Worm (Caenorhabditis elegans): ENCODE measurements around the gene T05D4.2.
A peak's percentile ranks its signal among the peaks of the same experiment; 100 is the strongest.

The T05D4.2 gene

DNA sequence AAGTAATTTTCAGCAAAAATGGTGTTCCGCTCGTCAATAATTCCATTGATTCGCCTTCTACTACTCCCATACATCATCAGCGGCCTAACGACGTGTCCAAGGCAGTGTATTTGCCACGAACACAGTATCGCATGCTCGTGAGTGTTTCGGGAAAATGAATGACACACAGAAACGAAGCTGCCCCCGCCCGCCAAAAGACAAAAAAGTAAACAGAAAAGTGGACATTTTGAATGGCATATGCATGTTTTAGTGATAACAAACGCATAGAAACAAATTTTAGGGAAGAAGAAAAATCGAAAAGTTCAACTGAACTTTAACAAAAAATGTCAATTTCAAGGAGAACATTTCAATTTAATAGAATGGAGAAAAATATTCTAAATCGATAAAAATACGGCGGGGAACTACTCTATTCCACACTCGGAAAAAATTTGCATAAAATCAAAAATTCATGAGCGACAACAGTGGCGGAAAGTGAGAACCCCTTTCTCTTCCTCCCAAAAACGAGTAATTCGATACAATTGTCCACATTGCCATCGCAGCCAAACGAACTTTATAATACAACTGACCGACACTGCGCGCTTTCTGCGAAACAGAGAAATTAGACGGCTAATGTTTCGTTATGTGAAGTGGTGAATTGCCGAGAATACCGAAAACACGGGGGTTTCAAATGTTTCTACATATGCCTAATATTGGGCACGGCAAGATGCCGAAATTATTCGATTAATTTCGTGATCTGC lies 34.2 kb downstream of the T05D4.2 start:
- TF ChIP-seq ref-1 (GFP tag; conservative IDR thresholded peaks at IDR 0.05) (no peak), klf-2 (GFP tag; conservative IDR thresholded peaks at IDR 0.05) (no peak), cog-1 (tag; optimal IDR thresholded peaks at IDR 0.05) (no peak), flt-1 (GFP tag; IDR thresholded peaks at IDR 0.05) (no peak), ztf-23 (GFP tag; IDR thresholded peaks at IDR 0.05) (no peak), T22C8.4 (GFP tag; IDR thresholded peaks at IDR 0.05) (no peak), ztf-29 (GFP tag; IDR thresholded peaks at IDR 0.05) (no peak)

DNA sequence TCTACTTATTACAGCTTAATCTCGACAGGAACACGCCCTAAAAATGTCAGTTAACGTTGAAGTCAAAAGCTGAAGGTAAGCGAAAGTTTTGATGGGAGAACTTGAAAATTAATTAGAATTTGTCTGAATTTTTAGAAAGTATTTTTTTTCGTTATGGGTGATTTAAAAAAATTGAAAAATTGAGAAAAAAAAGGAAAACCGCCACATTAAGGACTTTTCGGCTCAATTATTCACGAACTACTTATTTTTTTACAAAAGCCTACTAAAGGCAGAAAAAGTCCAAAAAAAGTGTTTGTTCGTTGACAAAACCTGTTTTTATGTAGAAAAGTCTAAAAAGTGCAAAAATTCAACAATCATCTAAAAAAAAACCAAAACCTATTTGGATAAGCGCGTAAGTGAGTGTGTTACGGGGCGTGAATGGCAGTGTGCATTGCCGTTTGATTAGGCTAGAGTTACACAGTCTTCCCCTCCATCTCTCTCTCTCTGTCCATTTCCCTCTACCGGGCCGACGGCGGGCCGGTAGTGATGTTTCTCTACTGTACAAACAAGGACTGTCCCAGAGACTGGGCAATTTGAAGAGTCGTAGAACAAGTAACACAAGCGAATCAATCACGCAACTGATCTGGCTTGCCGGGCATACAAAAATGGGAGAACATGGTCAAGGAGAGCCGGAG lies 35.3 kb downstream of the T05D4.2 start, which contains the start of gene lron-13:
TSS of gene lron-13 (plus strand) at position 15 of the 674 bp plus-strand sequence.
- TF ChIP-seq med-1 (GFP tag; optimal IDR thresholded peaks at IDR 0.05; ENCODE audit: insufficient read depth) (no peak), T22C8.4 (GFP tag; IDR thresholded peaks at IDR 0.05) (no peak), flt-1 (GFP tag; IDR thresholded peaks at IDR 0.05) (no peak), tab-1 (GFP tag; IDR thresholded peaks at IDR 0.05) (no peak), ztf-29 (GFP tag; IDR thresholded peaks at IDR 0.05) (no peak), cog-1 (tag; optimal IDR thresholded peaks at IDR 0.05) (no peak), klf-2 (GFP tag; conservative IDR thresholded peaks at IDR 0.05) (no peak), ref-1 (GFP tag; conservative IDR thresholded peaks at IDR 0.05) (no peak), ztf-23 (GFP tag; IDR thresholded peaks at IDR 0.05) (no peak)

DNA sequence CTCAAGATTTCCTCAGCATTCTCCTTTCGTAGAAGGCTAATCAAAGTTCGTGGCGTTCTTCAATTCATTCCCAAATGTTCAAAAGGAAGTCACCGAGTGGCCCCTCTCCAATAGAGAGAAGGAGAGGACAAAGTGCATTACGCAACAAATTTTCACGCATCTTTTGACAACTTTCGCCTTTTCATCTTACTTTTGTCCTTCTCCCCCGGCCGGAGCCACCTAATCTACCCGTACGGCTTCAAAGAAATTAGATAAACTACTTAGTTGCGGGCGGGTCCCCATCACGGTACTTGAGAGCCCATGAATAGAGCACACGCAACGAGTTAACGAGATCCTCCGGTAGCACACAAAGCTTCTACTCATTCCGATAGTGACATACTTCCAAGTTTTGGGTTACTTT lies 36.2 kb downstream of the T05D4.2 start:
- TF ChIP-seq med-1 (GFP tag; optimal IDR thresholded peaks at IDR 0.05; ENCODE audit: insufficient read depth) (no peak), ref-1 (GFP tag; conservative IDR thresholded peaks at IDR 0.05) (no peak), cog-1 (tag; optimal IDR thresholded peaks at IDR 0.05) (no peak), ztf-23 (GFP tag; IDR thresholded peaks at IDR 0.05) (no peak), tab-1 (GFP tag; IDR thresholded peaks at IDR 0.05) (no peak), T22C8.4 (GFP tag; IDR thresholded peaks at IDR 0.05) (no peak), klf-2 (GFP tag; conservative IDR thresholded peaks at IDR 0.05) (no peak), flt-1 (GFP tag; IDR thresholded peaks at IDR 0.05) (no peak), ztf-29 (GFP tag; IDR thresholded peaks at IDR 0.05) (no peak)

DNA sequence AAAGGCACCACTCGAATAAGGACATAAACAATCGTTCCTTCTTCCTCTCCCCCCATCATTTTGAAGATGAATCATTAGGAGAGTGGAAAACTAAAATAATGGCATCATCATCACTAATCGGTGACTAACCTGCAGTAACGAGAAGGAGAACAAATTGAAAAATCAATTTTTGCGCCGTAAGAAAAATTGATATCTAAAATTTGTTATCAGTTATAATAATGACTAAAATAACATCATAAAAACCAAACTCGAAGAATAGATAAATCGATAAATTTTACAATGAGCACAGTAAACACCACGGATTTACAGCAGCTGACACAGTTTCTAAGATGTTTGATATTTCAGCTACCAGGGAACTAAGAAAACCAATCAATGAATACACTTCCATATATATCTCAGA lies 36.7 kb downstream of the T05D4.2 start:
- TF ChIP-seq T22C8.4 (GFP tag; IDR thresholded peaks at IDR 0.05) (no peak), ztf-23 (GFP tag; IDR thresholded peaks at IDR 0.05) (no peak), tab-1 (GFP tag; IDR thresholded peaks at IDR 0.05) (no peak), flt-1 (GFP tag; IDR thresholded peaks at IDR 0.05) (no peak), ztf-29 (GFP tag; IDR thresholded peaks at IDR 0.05) (no peak), ref-1 (GFP tag; conservative IDR thresholded peaks at IDR 0.05) (no peak), cog-1 (tag; optimal IDR thresholded peaks at IDR 0.05) (no peak), med-1 (GFP tag; optimal IDR thresholded peaks at IDR 0.05; ENCODE audit: insufficient read depth) (no peak), klf-2 (GFP tag; conservative IDR thresholded peaks at IDR 0.05) (no peak)

DNA sequence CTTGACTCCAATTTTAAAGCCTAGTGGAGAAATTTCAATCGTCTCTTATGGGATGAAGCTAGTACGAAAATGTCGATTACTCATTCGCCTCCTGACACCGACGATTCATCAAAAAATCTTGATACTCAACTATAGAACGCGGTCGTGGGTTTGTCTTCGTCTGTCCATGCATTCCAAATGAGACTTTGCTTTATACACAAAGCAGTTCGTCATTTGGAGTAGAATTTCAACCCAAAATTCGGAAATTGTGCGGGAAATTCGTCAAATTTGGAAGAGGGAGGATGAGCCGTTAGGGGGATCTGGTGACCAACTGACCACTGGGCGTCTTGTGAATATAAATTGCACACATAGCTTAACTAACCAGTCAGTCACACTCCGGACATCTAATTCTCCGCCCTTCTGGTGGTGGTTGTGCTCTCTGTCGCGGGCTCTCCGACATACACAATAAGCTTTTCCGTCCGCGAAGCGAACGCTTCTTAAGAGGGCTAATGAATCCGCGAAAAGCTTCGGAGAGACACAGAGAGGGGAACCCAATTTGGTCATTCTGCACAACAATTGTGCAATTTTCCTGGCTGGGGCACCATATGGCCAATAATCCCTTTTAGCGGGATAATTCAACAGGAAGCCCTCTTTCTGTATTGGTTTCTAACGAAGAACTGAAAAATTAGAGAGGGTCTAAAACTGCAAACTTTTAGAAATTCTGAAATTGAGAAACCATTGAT lies 37.6 kb downstream of the T05D4.2 start:
- TF ChIP-seq ref-1 (GFP tag; conservative IDR thresholded peaks at IDR 0.05), result no peak
- TF ChIP-seq ztf-23 (GFP tag; IDR thresholded peaks at IDR 0.05), result no peak
- TF ChIP-seq cog-1 (tag; optimal IDR thresholded peaks at IDR 0.05), result no peak
- no peak for TF ChIP-seq tab-1 (GFP tag; IDR thresholded peaks at IDR 0.05)
- TF ChIP-seq flt-1 (GFP tag; IDR thresholded peaks at IDR 0.05), result no peak
- TF ChIP-seq klf-2 (GFP tag; conservative IDR thresholded peaks at IDR 0.05), result no peak
- no peak for TF ChIP-seq med-1 (GFP tag; optimal IDR thresholded peaks at IDR 0.05; ENCODE audit: insufficient read depth)
- no peak for TF ChIP-seq T22C8.4 (GFP tag; IDR thresholded peaks at IDR 0.05)
- TF ChIP-seq ztf-29 (GFP tag; IDR thresholded peaks at IDR 0.05), result no peak

DNA sequence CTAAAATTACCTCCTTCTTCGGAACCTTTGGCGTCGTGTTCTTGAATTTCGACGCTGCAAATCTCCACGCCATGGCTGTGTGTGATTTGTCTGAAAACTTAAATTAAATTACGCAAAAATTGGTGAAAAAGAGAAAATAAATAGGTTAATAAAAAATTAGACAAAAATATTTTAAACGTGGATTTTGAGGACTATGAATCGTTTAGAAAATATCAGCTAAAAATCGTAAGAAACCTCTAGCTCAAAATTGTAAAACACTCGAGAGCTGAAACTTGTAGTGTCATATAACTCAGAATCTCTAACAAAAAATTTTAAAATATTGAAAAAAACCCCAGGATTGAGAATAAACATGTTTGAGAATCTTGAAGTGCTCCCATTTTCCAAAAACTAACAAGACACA lies 38.9 kb downstream of the T05D4.2 start, which contains the start of gene pod-1:
TSS of gene pod-1 (minus strand) at position 101 of the 400 bp plus-strand sequence.
- TF ChIP-seq tab-1 (GFP tag; IDR thresholded peaks at IDR 0.05) (no peak), ref-1 (GFP tag; conservative IDR thresholded peaks at IDR 0.05) (no peak), ztf-29 (GFP tag; IDR thresholded peaks at IDR 0.05) (no peak)

DNA sequence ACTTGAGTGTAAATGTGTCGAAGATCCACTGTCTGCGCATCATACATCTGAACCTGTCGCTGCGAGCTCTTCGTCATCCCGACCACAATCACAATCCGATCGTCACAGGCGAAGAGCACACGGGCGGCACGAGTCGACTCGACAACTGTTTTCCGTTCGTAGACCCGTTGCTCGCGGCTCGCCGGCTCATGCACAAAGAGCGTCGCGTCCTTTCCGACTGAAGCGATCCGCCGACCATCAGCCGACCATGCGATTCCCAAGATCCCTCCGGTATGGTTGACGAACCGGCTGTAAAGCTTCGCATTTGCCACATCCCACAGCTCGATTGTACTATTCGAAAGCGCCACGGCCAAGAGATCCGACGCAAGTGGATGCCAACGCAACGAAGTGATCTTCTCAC lies 44.4 kb downstream of the T05D4.2 start:
- TF ChIP-seq flt-1 (GFP tag; IDR thresholded peaks at IDR 0.05), result no peak
- TF ChIP-seq ztf-29 (GFP tag; IDR thresholded peaks at IDR 0.05), result no peak
- no peak for TF ChIP-seq T22C8.4 (GFP tag; IDR thresholded peaks at IDR 0.05)
- TF ChIP-seq med-1 (GFP tag; optimal IDR thresholded peaks at IDR 0.05; ENCODE audit: insufficient read depth), result no peak

DNA sequence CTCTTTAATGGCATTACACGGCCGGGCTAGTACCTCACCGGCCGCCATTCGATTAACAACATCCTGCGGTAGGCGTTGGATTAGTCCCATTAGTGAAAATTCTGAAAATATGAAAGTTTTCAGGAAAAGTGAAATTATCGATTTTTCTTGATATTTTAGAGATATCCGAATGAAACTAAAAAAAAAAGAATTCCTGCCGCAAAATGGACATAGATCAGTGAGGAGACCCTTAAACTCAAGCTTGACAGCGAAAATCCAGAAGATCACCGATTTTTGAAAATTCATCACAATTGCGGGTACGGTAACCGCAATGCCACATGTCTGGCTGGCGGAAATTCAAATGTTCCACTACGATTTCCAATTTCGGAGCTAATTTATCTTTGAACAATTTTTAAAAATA lies 48.4 kb downstream of the T05D4.2 start, which contains the start of gene mlh-1:
TSS of gene mlh-1 (minus strand) at position 101 of the 400 bp plus-strand sequence.
- TF ChIP-seq T22C8.4 (GFP tag; IDR thresholded peaks at IDR 0.05), result peak; percentile 70
- no peak for TF ChIP-seq tab-1 (GFP tag; IDR thresholded peaks at IDR 0.05)
